Worm (Caenorhabditis elegans): ENCODE results near the gene ent-3.

ce11 chrV:14256813-14257212 is 21.0 kb upstream of the ent-3 start, which contains the start of gene sre-8:
- no peak for TF ChIP-seq dao-5 (tag; optimal IDR thresholded peaks at IDR 0.05)
- no peak for TF ChIP-seq W03F9.2 (tag; optimal IDR thresholded peaks at IDR 0.05)
- no peak for TF ChIP-seq him-1 (tag; optimal IDR thresholded peaks at IDR 0.05)
